Worm (Caenorhabditis elegans) whole organism, mixed stage, embryonic: Measurements from ENCODE around the gene fbxb-71.

Experiments used
- bed-3 ChIP-seq: fragments of 200-800 bp; sonication (Bioruptor generic); optimal IDR thresholded peaks from 3 replicates; lab custom pipeline; 2018; ENCODE audit warnings: mild to moderate bottlenecking, missing genetic modification characterization, moderate library complexity, missing compliant biosample characterization
- blmp-1 ChIP-seq: fragments of 150-350 bp; optimal IDR thresholded peaks from 2 replicates; lab custom pipeline; 2014; ENCODE audit warnings: missing biosample characterization, missing genetic modification characterization
- ceh-43 ChIP-seq: fragments of 200-800 bp; sonication (Bioruptor generic); optimal IDR thresholded peaks from 2 replicates; lab custom pipeline; 2018; ENCODE audit warnings: mild to moderate bottlenecking, missing genetic modification characterization, moderate library complexity, missing compliant biosample characterization
- ham-2 ChIP-seq: fragments of 200-800 bp; sonication (Bioruptor generic); optimal IDR thresholded peaks from 2 replicates; lab custom pipeline; 2018; ENCODE audit warnings: mild to moderate bottlenecking, missing genetic modification characterization, missing compliant biosample characterization
- hlh-1 ChIP-seq: fragments of 150-350 bp; optimal IDR thresholded peaks from 2 replicates; lab custom pipeline; 2014; ENCODE audit warnings: missing biosample characterization, missing genetic modification reagents, missing genetic modification characterization
- lsy-2 ChIP-seq: fragments of 150-350 bp; optimal IDR thresholded peaks from 2 replicates; lab custom pipeline; 2014; ENCODE audit warnings: missing biosample characterization, missing genetic modification characterization
- nhr-12 ChIP-seq: fragments of 150-350 bp; optimal IDR thresholded peaks from 2 replicates; lab custom pipeline; 2014; ENCODE audit warnings: missing biosample characterization, missing genetic modification characterization
- nhr-237 ChIP-seq: fragments of 150-350 bp; optimal IDR thresholded peaks from 2 replicates; lab custom pipeline; 2014; ENCODE audit warnings: missing biosample characterization, missing genetic modification characterization
- pha-4 ChIP-seq: fragments of 150-350 bp; optimal IDR thresholded peaks from 2 replicates; lab custom pipeline; 2018; ENCODE audit warnings: missing biosample characterization, missing genetic modification reagents, missing genetic modification characterization
- snpc-4 ChIP-seq: fragments of 150-350 bp; optimal IDR thresholded peaks from 2 replicates; lab custom pipeline; 2014; ENCODE audit warnings: missing biosample characterization, missing genetic modification characterization
- sptf-1 ChIP-seq: sonication (generic microtip); optimal IDR thresholded peaks from 2 replicates; lab custom pipeline; 2017; ENCODE audit warnings: mild to moderate bottlenecking, missing genetic modification characterization, moderate library complexity, missing compliant biosample characterization
- unc-120 ChIP-seq: sonication (generic microtip); optimal IDR thresholded peaks from 2 replicates; lab custom pipeline; 2017; ENCODE audit warnings: missing genetic modification characterization, missing compliant biosample characterization; ENCODE audit not compliant: poor library complexity, severe bottlenecking
- unc-39 ChIP-seq: fragments of 150-350 bp; optimal IDR thresholded peaks from 2 replicates; lab custom pipeline; 2014; ENCODE audit warnings: missing biosample characterization, missing genetic modification characterization
- unc-62 ChIP-seq: fragments of 150-350 bp; optimal IDR thresholded peaks from 2 replicates; lab custom pipeline; 2014; ENCODE audit warnings: missing biosample characterization, missing genetic modification reagents, missing genetic modification characterization

- no peak for TF ChIP-seq nhr-237 (tag; lab: Kevin White, UChicago)
- TF ChIP-seq sptf-1: no peak
- no peak for TF ChIP-seq bed-3 (GFP tag; lab: Kevin White, UChicago)
- no peak for TF ChIP-seq ceh-43 (GFP tag; lab: Kevin White, UChicago)
- no peak for TF ChIP-seq snpc-4
- TF ChIP-seq blmp-1: no peak
- no peak for TF ChIP-seq pha-4 (tag; lab: Kevin White, UChicago)
- TF ChIP-seq lsy-2: no peak
- no peak for TF ChIP-seq hlh-1
- TF ChIP-seq unc-39: no peak
- TF ChIP-seq ham-2 (GFP tag; lab: Kevin White, UChicago): no peak
- no peak for TF ChIP-seq unc-62 (GFP tag; lab: Kevin White, UChicago)
- no peak for TF ChIP-seq unc-120 (tag; lab: Kevin White, UChicago)
- TF ChIP-seq nhr-12 (tag; lab: Kevin White, UChicago): no peak
These were observed 29.2 kb downstream of the fbxb-71 start for ce11 chrX:3291948-3292347.
